Worm (Caenorhabditis elegans): Measurements from ENCODE around the gene C33C12.7.
A peak's percentile ranks its signal among the peaks of the same experiment; 100 is the strongest.

The C33C12.7 gene

ce11 chrII:2130770-2131169 lies 44.5 kb downstream of the C33C12.7 start, which contains the start of gene sdz-28:
Gene sdz-28 (plus strand): TSS chrII:2131070.
- TF ChIP-seq mab-5 (tag; optimal IDR thresholded peaks at IDR 0.05) (no peak), ceh-39 (tag; optimal IDR thresholded peaks at IDR 0.05) (peak; percentile 38)

Data from whole organism, mixed stage, embryonic.